Fruit fly (Drosophila melanogaster) whole organism, embryonic: Measurements from ENCODE around the gene alpha-Man-Ic.

ENCODE experiments used
- Atf6 ChIP-seq: fragments of 200-800 bp; sonication (Bioruptor generic); IDR thresholded peaks from 2 replicates; pipeline ENCODE4 v1.3.6; 2022; ENCODE audit warnings: missing biosample characterization, missing genetic modification characterization
- CG11093 ChIP-seq: fragments of 200-800 bp; sonication (Bioruptor generic); IDR thresholded peaks from 3 replicates; pipeline ENCODE4 v1.3.6; 2022; ENCODE audit warnings: missing biosample characterization, missing genetic modification characterization
- CG11723 ChIP-seq: fragments of 200-800 bp; sonication (Bioruptor generic); optimal IDR thresholded peaks from 2 replicates; lab custom pipeline; 2017; ENCODE audit warnings: missing biosample characterization, mild to moderate bottlenecking, missing genetic modification characterization
- CG15269 ChIP-seq: fragments of 200-800 bp; sonication (Bioruptor generic); optimal IDR thresholded peaks from 2 replicates; lab custom pipeline; 2018; ENCODE audit warnings: missing biosample characterization, mild to moderate bottlenecking, missing genetic modification characterization, moderate library complexity
- CG1792 ChIP-seq: fragments of 200-800 bp; sonication (Bioruptor generic); optimal IDR thresholded peaks from 2 replicates; lab custom pipeline; 2016; ENCODE audit warnings: missing biosample characterization, missing genetic modification characterization
- CG2120 ChIP-seq: fragments of 200-800 bp; sonication (Bioruptor generic); optimal IDR thresholded peaks from 3 replicates; lab custom pipeline; 2016; ENCODE audit warnings: missing biosample characterization, missing genetic modification characterization
- CG2678 ChIP-seq: fragments of 200-800 bp; sonication (Bioruptor generic); optimal IDR thresholded peaks from 3 replicates; lab custom pipeline; 2019; ENCODE audit warnings: missing biosample characterization, mild to moderate bottlenecking, missing genetic modification characterization, moderate library complexity
- CG2712 ChIP-seq: fragments of 200-800 bp; optimal IDR thresholded peaks from 3 replicates; lab custom pipeline; 2019; ENCODE audit warnings: missing biosample characterization, mild to moderate bottlenecking, missing genetic modification characterization, moderate library complexity
- CG32532 ChIP-seq: fragments of 200-800 bp; sonication (Bioruptor generic); IDR thresholded peaks from 2 replicates; pipeline ENCODE4 v1.3.6; 2022; ENCODE audit warnings: missing biosample characterization, missing genetic modification characterization
- CG34376 ChIP-seq: fragments of 200-800 bp; sonication (Bioruptor generic); optimal IDR thresholded peaks from 2 replicates; lab custom pipeline; 2018; ENCODE audit warnings: missing biosample characterization, mild to moderate bottlenecking, missing genetic modification characterization
- CG6272 ChIP-seq: fragments of 200-800 bp; sonication (Bioruptor generic); IDR thresholded peaks from 2 replicates; pipeline ENCODE4 v1.3.6; 2022; ENCODE audit warnings: missing biosample characterization, missing genetic modification characterization
- CG6765 ChIP-seq: fragments of 200-800 bp; sonication (Bioruptor generic); optimal IDR thresholded peaks from 3 replicates; lab custom pipeline; 2017; ENCODE audit warnings: missing biosample characterization, mild to moderate bottlenecking, missing genetic modification characterization
- CG6813 ChIP-seq: fragments of 200-800 bp; sonication (Bioruptor generic); optimal IDR thresholded peaks from 2 replicates; lab custom pipeline; 2017; ENCODE audit warnings: missing biosample characterization, missing genetic modification characterization, mild to moderate bottlenecking, moderate library complexity, missing genetic modification reagents
- CG7556 ChIP-seq: fragments of 200-800 bp; sonication (Bioruptor generic); optimal IDR thresholded peaks from 2 replicates; lab custom pipeline; 2017; ENCODE audit warnings: missing biosample characterization, mild to moderate bottlenecking, missing genetic modification characterization
- CG8281 ChIP-seq: fragments of 200-800 bp; sonication (Bioruptor generic); optimal IDR thresholded peaks from 2 replicates; lab custom pipeline; 2018; ENCODE audit warnings: missing biosample characterization, mild to moderate bottlenecking, missing genetic modification characterization, moderate library complexity
- CG9797 ChIP-seq: fragments of 200-800 bp; sonication (Bioruptor generic); optimal IDR thresholded peaks from 3 replicates; lab custom pipeline; 2018; ENCODE audit warnings: missing biosample characterization, mild to moderate bottlenecking, missing genetic modification characterization
- CG9932 ChIP-seq: fragments of 200-800 bp; sonication (Bioruptor generic); IDR thresholded peaks from 2 replicates; pipeline ENCODE4 v1.3.6; 2022; ENCODE audit warnings: missing biosample characterization, missing genetic modification characterization
- CHES-1-like ChIP-seq: fragments of 200-800 bp; sonication (Bioruptor generic); optimal IDR thresholded peaks from 2 replicates; lab custom pipeline; 2016; ENCODE audit warnings: missing biosample characterization, missing genetic modification characterization
- CTCF ChIP-seq: fragments of 200-800 bp; sonication (Bioruptor generic); optimal IDR thresholded peaks from 2 replicates; lab custom pipeline; 2017; ENCODE audit warnings: missing biosample characterization, mild to moderate bottlenecking, missing genetic modification characterization, moderate library complexity
- Drgx ChIP-seq: fragments of 200-800 bp; sonication (Bioruptor generic); IDR thresholded peaks from 2 replicates; pipeline ENCODE4 v1.3.6; 2022; ENCODE audit warnings: missing biosample characterization, missing genetic modification characterization
- Med ChIP-seq: fragments of 200-800 bp; sonication (Bioruptor generic); peaks from one replicate; lab custom pipeline; 2016; ENCODE audit warnings: missing biosample characterization, missing genetic modification characterization, mild to moderate bottlenecking, inconsistent platforms, moderate library complexity
- Mes4 ChIP-seq: fragments of 200-800 bp; sonication (Bioruptor generic); optimal IDR thresholded peaks from 2 replicates; lab custom pipeline; 2016; ENCODE audit warnings: missing biosample characterization, missing genetic modification characterization
- NFAT ChIP-seq: fragments of 200-800 bp; sonication (Bioruptor generic); IDR thresholded peaks from 2 replicates; pipeline ENCODE4 v1.3.6; 2022; ENCODE audit warnings: missing biosample characterization, missing genetic modification characterization
- Poxn ChIP-seq: fragments of 200-800 bp; sonication (Bioruptor generic); IDR thresholded peaks from 2 replicates; pipeline ENCODE4 v1.3.6; 2022; ENCODE audit warnings: missing biosample characterization, missing genetic modification characterization
- Rfx ChIP-seq: fragments of 200-800 bp; sonication (Bioruptor generic); IDR thresholded peaks from 2 replicates; pipeline ENCODE4 v1.3.6; 2022; ENCODE audit warnings: missing biosample characterization, missing genetic modification characterization
- al ChIP-seq: fragments of 200-800 bp; sonication (Bioruptor generic); IDR thresholded peaks from 2 replicates; pipeline ENCODE4 v1.3.6; 2022; ENCODE audit warnings: missing biosample characterization, missing genetic modification characterization
- btn ChIP-seq: fragments of 200-800 bp; sonication (Bioruptor generic); optimal IDR thresholded peaks from 2 replicates; lab custom pipeline; 2016; ENCODE audit warnings: missing biosample characterization, missing genetic modification characterization
- chinmo ChIP-seq: fragments of 200-800 bp; sonication (Bioruptor generic); IDR thresholded peaks from 4 replicates; pipeline ENCODE4 v1.3.6; 2022; ENCODE audit warnings: missing biosample characterization, missing genetic modification characterization; ENCODE audit not compliant: partially characterized antibody
- danr ChIP-seq: fragments of 200-800 bp; sonication (Bioruptor generic); IDR thresholded peaks from 2 replicates; pipeline ENCODE4 v1.3.6; 2022; ENCODE audit warnings: missing biosample characterization, missing genetic modification characterization
- dysf ChIP-seq: fragments of 200-800 bp; sonication (Bioruptor generic); IDR thresholded peaks from 3 replicates; pipeline ENCODE4 v1.3.6; 2022; ENCODE audit warnings: missing biosample characterization, missing genetic modification characterization
- esg ChIP-seq: fragments of 200-800 bp; sonication (Bioruptor generic); conservative IDR thresholded peaks from 2 replicates; pipeline ENCODE4 v1.3.6; 2022; ENCODE audit warnings: missing biosample characterization, missing genetic modification characterization
- gem ChIP-seq: fragments of 200-800 bp; sonication (Bioruptor generic); optimal IDR thresholded peaks from 2 replicates; lab custom pipeline; 2019; ENCODE audit warnings: missing biosample characterization, mild to moderate bottlenecking, missing genetic modification characterization, moderate library complexity
- gro ChIP-seq: fragments of 200-800 bp; sonication (Bioruptor generic); optimal IDR thresholded peaks from 2 replicates; lab custom pipeline; 2016; ENCODE audit warnings: missing biosample characterization, missing genetic modification characterization
- gsb ChIP-seq: fragments of 200-800 bp; sonication (Bioruptor generic); IDR thresholded peaks from 2 replicates; pipeline ENCODE4 v1.3.6; 2022; ENCODE audit warnings: missing biosample characterization, missing genetic modification characterization
- hkb ChIP-seq, 2 experiments: fragments of 200-800 bp in 1 of 2; fragments of >200 bp in 1 of 2; sonication (Bioruptor generic) in 1 of 2; IDR thresholded peaks in 1 of 2; optimal IDR thresholded peaks in 1 of 2; 2 replicates each; pipeline versions ENCODE4 v1.3.6 to Lab custom; 2017 to 2022; ENCODE audit warnings: missing biosample characterization in 1 of 2, missing genetic modification characterization in 1 of 2
- lilli ChIP-seq: fragments of 200-800 bp; sonication (Bioruptor generic); optimal IDR thresholded peaks from 3 replicates; lab custom pipeline; 2016; ENCODE audit warnings: missing biosample characterization, missing genetic modification characterization
- pfk ChIP-seq: fragments of 200-800 bp; sonication (Bioruptor generic); optimal IDR thresholded peaks from 2 replicates; lab custom pipeline; 2018; ENCODE audit warnings: missing biosample characterization, mild to moderate bottlenecking, missing genetic modification characterization, moderate library complexity
- row ChIP-seq: fragments of 200-800 bp; sonication (Bioruptor generic); IDR thresholded peaks from 3 replicates; pipeline ENCODE4 v1.3.6; 2022; ENCODE audit warnings: missing biosample characterization, missing genetic modification characterization
- slbo ChIP-seq: fragments of 200-800 bp; sonication (Bioruptor generic); IDR thresholded peaks from 2 replicates; pipeline ENCODE4 v1.3.6; 2022; ENCODE audit warnings: missing biosample characterization, missing genetic modification characterization
- sob ChIP-seq: fragments of 200-800 bp; sonication (Bioruptor generic); IDR thresholded peaks from 2 replicates; pipeline ENCODE4 v1.3.6; 2022; ENCODE audit warnings: missing biosample characterization, missing genetic modification characterization
- stc ChIP-seq: fragments of 200-800 bp; sonication (Bioruptor generic); IDR thresholded peaks from 2 replicates; pipeline ENCODE4 v1.3.6; 2022; ENCODE audit warnings: missing biosample characterization, missing genetic modification characterization
- sug ChIP-seq: fragments of 200-800 bp; optimal IDR thresholded peaks from 2 replicates; lab custom pipeline; 2019; ENCODE audit warnings: missing biosample characterization, mild to moderate bottlenecking, missing genetic modification characterization, moderate library complexity
- tio ChIP-seq: fragments of 200-800 bp; sonication (Bioruptor generic); optimal IDR thresholded peaks from 2 replicates; lab custom pipeline; 2017; ENCODE audit warnings: missing biosample characterization, missing genetic modification characterization, inconsistent platforms

The alpha-Man-Ic gene

dm6 chr3R:29903775-29904356, 26.3 kb downstream of the alpha-Man-Ic start, which contains the start of gene CG15517 (continued):
- TF ChIP-seq pfk (GFP tag; lab: Kevin White, UChicago), result no peak
- TF ChIP-seq CG11723, result no peak
- no peak for TF ChIP-seq gsb (GFP tag; lab: Robert Waterston, UW)
- TF ChIP-seq CG1792 (GFP tag; lab: Kevin White, UChicago), result no peak
- no peak for TF ChIP-seq CG11093
- TF ChIP-seq gro, result no peak
- TF ChIP-seq CTCF (GFP tag; lab: Kevin White, UChicago), result peak; percentile 95
- TF ChIP-seq CG7556 (GFP tag; lab: Kevin White, UChicago), result no peak
- no peak for TF ChIP-seq Poxn (GFP tag; lab: Robert Waterston, UW)
- no peak for TF ChIP-seq stc

dm6 chr3R:29899635-29900034, 30.6 kb downstream of the alpha-Man-Ic start:
- peak; percentile 94 for TF ChIP-seq CG8281 (tag; lab: Kevin White, UChicago)
- no peak for TF ChIP-seq btn (GFP tag; lab: Kevin White, UChicago)

DNA sequence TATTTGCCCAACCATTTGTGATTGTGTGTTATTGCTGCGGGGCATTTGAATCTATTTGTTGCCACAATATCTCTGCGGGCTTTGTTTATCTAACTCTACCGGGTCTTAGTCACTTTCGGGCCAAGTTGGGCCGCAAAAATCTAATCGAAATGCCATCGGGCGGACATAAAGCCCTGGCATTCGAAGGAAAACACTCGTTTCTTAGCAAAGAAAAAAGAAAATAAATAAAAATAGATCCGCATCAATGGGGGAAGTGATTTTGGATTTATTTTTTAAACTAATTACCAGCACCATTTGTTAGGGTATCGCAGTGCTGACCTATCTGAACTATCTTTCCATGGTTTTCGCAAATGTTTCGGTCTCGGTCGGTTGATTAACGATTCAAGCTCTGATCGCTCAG, 31.6 kb downstream of the alpha-Man-Ic start:
- TF ChIP-seq NFAT (GFP tag; lab: Robert Waterston, UW) (peak; percentile 19; the same call in 1 of the 2 replicates), sug (tag; lab: Kevin White, UChicago) (peak; percentile 25), row (GFP tag; lab: Robert Waterston, UW) (peak; percentile 42; the same call in 2 of the 3 replicates), CG6765 (GFP tag; lab: Kevin White, UChicago) (no peak), CG2120 (GFP tag; lab: Kevin White, UChicago) (peak; percentile 53), CG6272 (GFP tag; lab: Robert Waterston, UW) (no peak), gem (peak; percentile 23), esg (GFP tag; lab: Robert Waterston, UW) (0 out of 2 replicates have a peak, but pooled peaks have one; percentile 10), tio (no peak), danr (GFP tag; lab: Robert Waterston, UW) (no peak), CG9797 (GFP tag; lab: Kevin White, UChicago) (no peak), slbo (GFP tag; lab: Robert Waterston, UW) (peak; percentile 56), chinmo (GFP tag; lab: Robert Waterston, UW) (0 out of 4 replicates have a peak, but pooled peaks have one; percentile 34), CG6813 (GFP tag; lab: Kevin White, UChicago) (no peak), hkb (optimal IDR thresholded peaks at IDR 0.05; lab: Kevin White, UChicago) (no peak), hkb (GFP tag; IDR thresholded peaks at IDR 0.05; lab: Robert Waterston, UW) (0 out of 2 replicates have a peak, but pooled peaks have one; percentile 7), al (GFP tag; lab: Robert Waterston, UW) (peak; percentile 34; the same call in 1 of the 2 replicates), Poxn (GFP tag; lab: Robert Waterston, UW) (no peak), CG34376 (GFP tag; lab: Kevin White, UChicago) (no peak), dysf (GFP tag; lab: Robert Waterston, UW) (peak; percentile 47; the same call in 1 of the 3 replicates), CG15269 (tag; lab: Kevin White, UChicago) (peak; percentile 5), CHES-1-like (no peak), Atf6 (GFP tag; lab: Robert Waterston, UW) (peak; percentile 30; the same call in 1 of the 2 replicates), CG32532 (GFP tag; lab: Robert Waterston, UW) (0 out of 2 replicates have a peak, but pooled peaks have one; percentile 24), Mes4 (no peak), Rfx (GFP tag; lab: Robert Waterston, UW) (peak; percentile 47; the same call in 1 of the 2 replicates), CG2712 (tag; lab: Kevin White, UChicago) (no peak), sob (GFP tag; lab: Robert Waterston, UW) (0 out of 2 replicates have a peak, but pooled peaks have one; percentile 26), lilli (GFP tag; lab: Kevin White, UChicago) (peak; percentile 5), CG2678 (tag; lab: Kevin White, UChicago) (peak; percentile 19), Med (GFP tag; lab: Kevin White, UChicago) (peak; percentile 83), CG9932 (GFP tag; lab: Robert Waterston, UW) (peak; percentile 65), Drgx (GFP tag; lab: Robert Waterston, UW) (peak; percentile 60; the same call in 1 of the 2 replicates)
